Fruit fly (Drosophila melanogaster) whole organism, wandering third instar larva: ENCODE measurements around the gene CG10587.

Experiments used
- Abd-B ChIP-seq: fragments of >200 bp; optimal IDR thresholded peaks from 2 replicates; lab custom pipeline; 2017; ENCODE audit warnings: missing biosample characterization, missing genetic modification characterization
- CG9705 ChIP-seq: fragments of 200-800 bp; sonication (Bioruptor generic); optimal IDR thresholded peaks from 2 replicates; lab custom pipeline; 2018; ENCODE audit warnings: missing biosample characterization, mild to moderate bottlenecking, missing genetic modification characterization
- CrebA ChIP-seq: fragments of 200-800 bp; sonication (Bioruptor generic); optimal IDR thresholded peaks from 2 replicates; lab custom pipeline; 2016; ENCODE audit warnings: missing biosample characterization, mild to moderate bottlenecking, missing genetic modification characterization, borderline replicate concordance
- Dfd ChIP-seq: fragments of >200 bp; optimal IDR thresholded peaks from 2 replicates; lab custom pipeline; 2017; ENCODE audit warnings: missing biosample characterization, missing genetic modification characterization
- GATAd ChIP-seq: sonication (Bioruptor generic); optimal IDR thresholded peaks from 2 replicates; lab custom pipeline; 2016; ENCODE audit warnings: missing biosample characterization, missing genetic modification characterization
- Hnf4 ChIP-seq: fragments of 200-800 bp; sonication (Bioruptor generic); optimal IDR thresholded peaks from 2 replicates; lab custom pipeline; 2016; ENCODE audit warnings: missing biosample characterization, mild to moderate bottlenecking, missing genetic modification characterization
- Jra ChIP-seq: sonication (Bioruptor generic); optimal IDR thresholded peaks from 2 replicates; lab custom pipeline; 2016; ENCODE audit warnings: missing biosample characterization, missing genetic modification characterization
- Mio ChIP-seq: sonication (Bioruptor generic); optimal IDR thresholded peaks from 2 replicates; lab custom pipeline; 2016; ENCODE audit warnings: missing biosample characterization, missing genetic modification characterization
- Myc ChIP-seq: fragments of >200 bp; optimal IDR thresholded peaks from 2 replicates; lab custom pipeline; 2017
- N ChIP-seq: fragments of >200 bp; optimal IDR thresholded peaks from 2 replicates; lab custom pipeline; 2018; ENCODE audit warnings: missing biosample characterization, missing external identifiers, missing genetic modification characterization
- Rel ChIP-seq, 2 experiments: fragments of 200-800 bp; sonication (Bioruptor generic) in 1 of 2; optimal IDR thresholded peaks; 2 replicates in 1 of 2; 3 replicates in 1 of 2; lab custom pipeline; 2016 to 2019; ENCODE audit warnings: mild to moderate bottlenecking in 2 of 2, missing biosample characterization in 2 of 2, missing genetic modification characterization in 2 of 2, moderate library complexity in 1 of 2
- Sp1 ChIP-seq: fragments of 200-800 bp; sonication (Bioruptor generic); optimal IDR thresholded peaks from 3 replicates; lab custom pipeline; 2019; ENCODE audit warnings: missing biosample characterization, mild to moderate bottlenecking, missing genetic modification characterization, moderate library complexity
- Vsx2 ChIP-seq: fragments of 200-300, 225-300 bp; sonication (Bioruptor generic); optimal IDR thresholded peaks from 2 replicates; lab custom pipeline; 2018; ENCODE audit warnings: missing biosample characterization, missing genetic modification characterization; ENCODE audit not compliant: partially characterized antibody
- br ChIP-seq: fragments of 200-800 bp; sonication (Bioruptor generic); optimal IDR thresholded peaks from 2 replicates; lab custom pipeline; 2016; ENCODE audit warnings: missing biosample characterization, missing genetic modification characterization
- brk ChIP-seq: fragments of 200-800 bp; sonication (Bioruptor generic); optimal IDR thresholded peaks from 2 replicates; lab custom pipeline; 2016; ENCODE audit warnings: missing biosample characterization, mild to moderate bottlenecking, missing genetic modification characterization
- dl ChIP-seq, 2 experiments: fragments of 175-275, 200-275 bp in 1 of 2; fragments of 200-275 bp in 1 of 2; sonication (Bioruptor generic); optimal IDR thresholded peaks; lab custom pipeline; 2018; ENCODE audit warnings: mild to moderate bottlenecking in 2 of 2, missing biosample characterization in 2 of 2, missing genetic modification characterization in 2 of 2, moderate library complexity in 2 of 2; ENCODE audit not compliant: partially characterized antibody in 2 of 2, insufficient read depth in 1 of 2
- dmrt93B ChIP-seq: fragments of 200-800 bp; sonication (Bioruptor generic); optimal IDR thresholded peaks from 2 replicates; lab custom pipeline; 2018; ENCODE audit warnings: missing biosample characterization, mild to moderate bottlenecking, missing genetic modification characterization
- dsf ChIP-seq: sonication (Bioruptor generic); optimal IDR thresholded peaks from 2 replicates; lab custom pipeline; 2016; ENCODE audit warnings: missing biosample characterization, missing genetic modification characterization, borderline replicate concordance
- ey ChIP-seq: fragments of 200-800 bp; sonication (Bioruptor generic); optimal IDR thresholded peaks from 2 replicates; lab custom pipeline; 2016; ENCODE audit warnings: missing biosample characterization, missing genetic modification characterization
- foxo ChIP-seq, 2 experiments: fragments of 200-800 bp; sonication (Bioruptor generic); optimal IDR thresholded peaks; 2 replicates in 1 of 2; 3 replicates in 1 of 2; lab custom pipeline; 2016 to 2017; ENCODE audit warnings: missing biosample characterization in 2 of 2, missing genetic modification characterization in 2 of 2
- fru ChIP-seq: fragments of 200-800 bp; sonication (Bioruptor generic); optimal IDR thresholded peaks from 3 replicates; lab custom pipeline; 2016; ENCODE audit warnings: missing biosample characterization, mild to moderate bottlenecking, missing genetic modification characterization
- h ChIP-seq: fragments of 200-800 bp; sonication (Bioruptor generic); optimal IDR thresholded peaks from 3 replicates; lab custom pipeline; 2016; ENCODE audit warnings: missing biosample characterization, mild to moderate bottlenecking, missing genetic modification characterization
- jim ChIP-seq: fragments of 175-275, 200-325 bp; sonication (Bioruptor generic); optimal IDR thresholded peaks from 2 replicates; lab custom pipeline; 2016; ENCODE audit warnings: missing biosample characterization, mild to moderate bottlenecking, missing genetic modification characterization
- lola ChIP-seq: fragments of >200 bp; optimal IDR thresholded peaks from 2 replicates; lab custom pipeline; 2017; ENCODE audit warnings: missing biosample characterization, missing genetic modification characterization
- pan ChIP-seq: fragments of >200 bp; optimal IDR thresholded peaks from 2 replicates; lab custom pipeline; 2017
- rgr ChIP-seq: fragments of 200-800 bp; sonication (Bioruptor generic); optimal IDR thresholded peaks from 3 replicates; lab custom pipeline; 2016; ENCODE audit warnings: missing biosample characterization, mild to moderate bottlenecking, missing genetic modification characterization
- sage ChIP-seq: fragments of 200-800 bp; sonication (Bioruptor generic); optimal IDR thresholded peaks from 2 replicates; lab custom pipeline; 2016; ENCODE audit warnings: missing biosample characterization, mild to moderate bottlenecking, missing genetic modification characterization
- sv ChIP-seq: fragments of 200-800 bp; sonication (Bioruptor generic); optimal IDR thresholded peaks from 3 replicates; lab custom pipeline; 2016; ENCODE audit warnings: missing biosample characterization, missing genetic modification characterization
- tai ChIP-seq: sonication (Bioruptor generic); optimal IDR thresholded peaks from 2 replicates; lab custom pipeline; 2016; ENCODE audit warnings: missing biosample characterization, missing genetic modification characterization
- usp ChIP-seq: fragments of >200 bp; optimal IDR thresholded peaks from 2 replicates; lab custom pipeline; 2017; ENCODE audit warnings: missing biosample characterization, missing genetic modification characterization
- woc ChIP-seq: sonication (Bioruptor generic); optimal IDR thresholded peaks from 2 replicates; lab custom pipeline; 2016; ENCODE audit warnings: missing biosample characterization, mild to moderate bottlenecking, missing genetic modification characterization

CG10587 gene

DNA sequence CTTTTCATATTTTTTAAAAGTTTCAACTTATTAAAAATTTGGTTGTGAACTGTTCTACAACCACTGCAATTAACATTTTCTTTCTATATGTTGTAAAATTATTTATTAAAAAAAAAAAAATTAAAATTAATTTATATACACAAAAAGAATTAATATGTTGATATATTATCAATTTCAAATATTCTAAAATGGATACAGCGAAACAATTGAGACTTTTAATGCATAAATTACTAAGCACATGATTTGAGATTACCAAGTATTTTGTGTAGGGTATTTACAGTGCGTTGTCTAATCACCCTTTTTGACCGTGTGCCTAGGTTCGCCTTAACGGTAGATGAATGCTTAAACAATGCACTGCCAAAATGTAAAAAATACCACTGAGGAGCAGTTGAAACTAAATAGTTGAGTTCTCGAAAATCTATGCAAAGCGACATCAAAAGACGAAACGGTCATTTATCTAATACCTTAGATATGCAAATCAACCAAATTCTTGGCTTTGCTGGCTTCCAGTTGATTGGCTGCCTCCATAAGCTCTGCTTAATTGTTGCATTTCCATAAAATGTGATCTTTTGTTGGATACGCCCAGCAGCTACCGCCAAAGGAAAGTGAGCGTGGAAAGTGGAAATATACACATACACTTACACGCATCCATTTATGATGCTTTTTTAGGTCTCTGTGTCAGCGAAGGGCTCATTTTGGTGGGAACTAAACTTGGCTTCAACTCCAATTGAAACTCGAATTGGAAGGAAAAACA is 14.8 kb upstream of the CG10587 start:
- TF ChIP-seq jim (GFP tag; lab: Kevin White, UChicago) (no peak), brk (GFP tag; lab: Kevin White, UChicago) (no peak), sv (no peak), dmrt93B (GFP tag; lab: Kevin White, UChicago) (no peak), lola (GFP tag; lab: Kevin White, UChicago) (no peak), Mio (GFP tag; lab: Kevin White, UChicago) (no peak), foxo (GFP tag; optimal IDR thresholded peaks at IDR 0.05; lab: Kevin White, UChicago) (no peak), tai (no peak), Dfd (GFP tag; lab: Kevin White, UChicago) (no peak), usp (no peak), ey (no peak), br (GFP tag; lab: Kevin White, UChicago) (no peak), dl (GFP tag; optimal IDR thresholded peaks at IDR 0.05; lab: Kevin White, UChicago; ENCODE audit: insufficient read depth in 1 of 2, partially characterized antibody in 2 of 2) (no peak), pan (lab: Kevin White, UChicago) (no peak), fru (GFP tag; lab: Kevin White, UChicago) (no peak), Abd-B (GFP tag; lab: Kevin White, UChicago) (no peak)

dm6 chr3L:20976383-20976782 is 14.0 kb upstream of the CG10587 start:
- TF ChIP-seq Sp1, result no peak
- no peak for TF ChIP-seq sage
- no peak for TF ChIP-seq woc (GFP tag; lab: Kevin White, UChicago)
- TF ChIP-seq dsf (GFP tag; lab: Kevin White, UChicago), result no peak
- TF ChIP-seq h (GFP tag; lab: Kevin White, UChicago), result no peak
- TF ChIP-seq foxo (GFP tag; optimal IDR thresholded peaks at IDR 0.05; lab: Kevin White, UChicago), result no peak
- TF ChIP-seq dl (GFP tag; optimal IDR thresholded peaks at IDR 0.05; lab: Kevin White, UChicago; ENCODE audit: insufficient read depth in 1 of 2, partially characterized antibody in 2 of 2), result no peak
- no peak for TF ChIP-seq tai
- TF ChIP-seq jim (GFP tag; lab: Kevin White, UChicago), result no peak
- TF ChIP-seq Vsx2 (GFP tag; lab: Kevin White, UChicago), result no peak
- TF ChIP-seq Rel (GFP tag; optimal IDR thresholded peaks at IDR 0.05; lab: Kevin White, UChicago), result no peak
- no peak for TF ChIP-seq Rel (tag; optimal IDR thresholded peaks at IDR 0.05; lab: Kevin White, UChicago)
- no peak for TF ChIP-seq ey
- TF ChIP-seq CG9705 (GFP tag; lab: Kevin White, UChicago), result no peak
- no peak for TF ChIP-seq rgr (GFP tag; lab: Kevin White, UChicago)
- TF ChIP-seq GATAd (GFP tag; lab: Kevin White, UChicago), result no peak
- TF ChIP-seq Hnf4, result no peak
- no peak for TF ChIP-seq Myc (lab: Kevin White, UChicago)

DNA sequence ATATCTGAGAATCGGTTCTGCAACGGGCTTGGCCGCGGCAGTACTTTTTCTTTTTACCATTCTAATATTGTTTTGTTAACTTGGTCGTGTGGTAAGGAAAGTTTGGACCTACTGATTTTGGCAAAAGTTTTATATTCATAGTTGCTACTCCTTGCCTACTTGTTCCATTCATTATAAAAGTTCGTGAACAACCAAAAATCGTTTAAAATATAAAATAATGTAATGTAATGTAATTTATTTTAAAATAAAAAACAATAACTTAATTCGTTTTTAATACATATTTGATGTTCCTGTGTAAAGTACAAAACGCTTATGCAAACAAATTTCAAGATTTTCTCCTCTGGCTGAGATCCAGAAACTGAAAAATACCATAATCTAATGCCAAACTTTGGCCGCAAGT is 12.2 kb upstream of the CG10587 start, which contains the start of gene CG33286:
TSS of gene CG33286 (minus strand) at position 101 of the 400 bp plus-strand sequence.
- TF ChIP-seq GATAd (GFP tag; lab: Kevin White, UChicago) (no peak), N (no peak), sv (no peak), woc (GFP tag; lab: Kevin White, UChicago) (no peak), pan (lab: Kevin White, UChicago) (no peak), Dfd (GFP tag; lab: Kevin White, UChicago) (no peak), dsf (GFP tag; lab: Kevin White, UChicago) (no peak), dl (GFP tag; optimal IDR thresholded peaks at IDR 0.05; lab: Kevin White, UChicago; ENCODE audit: insufficient read depth in 1 of 2, partially characterized antibody in 2 of 2) (no peak), Jra (GFP tag; lab: Kevin White, UChicago) (no peak), CrebA (GFP tag; lab: Kevin White, UChicago) (no peak)

DNA sequence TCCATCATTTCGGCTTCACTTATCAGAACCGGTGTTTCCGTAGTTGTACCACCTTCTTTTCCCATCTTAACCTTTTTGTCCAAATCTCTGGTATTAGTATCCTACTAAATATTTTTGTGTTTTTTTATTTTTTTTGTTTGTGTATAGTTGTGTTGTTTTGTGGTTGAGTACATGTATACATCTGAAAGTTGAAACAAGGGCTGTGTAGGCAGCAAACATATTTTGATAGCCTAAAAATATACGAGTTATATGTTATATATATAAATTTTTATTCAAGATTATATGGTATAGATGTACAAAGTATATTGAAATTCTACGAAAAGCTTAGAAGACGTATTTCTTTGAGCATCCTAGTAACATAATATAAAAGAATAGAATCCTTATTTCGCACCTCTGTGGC is 8.2 kb upstream of the CG10587 start, which contains the start of gene CG33287:
TSS of gene CG33287 (minus strand) at position 101 of the 400 bp plus-strand sequence.
- TF ChIP-seq CG9705 (GFP tag; lab: Kevin White, UChicago), result no peak
